Worm (Caenorhabditis elegans): ENCODE data around the gene swan-2.

ce11 chrV:13850170-13850569 is 46.1 kb upstream of the swan-2 start, which contains the start of gene hpx-2:
- TF ChIP-seq ceh-24 (tag; optimal IDR thresholded peaks at IDR 0.05) = no peak
- no peak for TF ChIP-seq nhr-232 (tag; optimal IDR thresholded peaks at IDR 0.05)
- TF ChIP-seq nhr-11 (tag; optimal IDR thresholded peaks at IDR 0.05) = no peak
- TF ChIP-seq ceh-31 (tag; optimal IDR thresholded peaks at IDR 0.05) = no peak
- TF ChIP-seq ceh-6 (GFP tag; optimal IDR thresholded peaks at IDR 0.05) = no peak
- TF ChIP-seq ama-1 (optimal IDR thresholded peaks at IDR 0.05) = no peak
- TF ChIP-seq pha-4 (tag; optimal IDR thresholded peaks at IDR 0.05) = no peak
- no peak for TF ChIP-seq syd-9 (tag; optimal IDR thresholded peaks at IDR 0.05)
- no peak for TF ChIP-seq fkh-10 (GFP tag; optimal IDR thresholded peaks at IDR 0.05)
